Worm (Caenorhabditis elegans) whole organism, L3 larva: Measurements from ENCODE around the gene R05A10.6.

Source experiments
- R02D3.7 ChIP-seq: fragments of 150-350 bp; optimal IDR thresholded peaks from 2 replicates; lab custom pipeline; 2014; ENCODE audit warnings: missing biosample characterization, missing genetic modification characterization
- ZK546.5 ChIP-seq: sonication (generic microtip); optimal IDR thresholded peaks from 2 replicates; lab custom pipeline; 2017; ENCODE audit warnings: missing biosample characterization, missing genetic modification characterization
- aly-2 ChIP-seq: fragments of 150-350 bp; optimal IDR thresholded peaks from 2 replicates; lab custom pipeline; 2014; ENCODE audit warnings: missing biosample characterization, missing genetic modification characterization
- ama-1 ChIP-seq: fragments of 150-350 bp; optimal IDR thresholded peaks from 2 replicates; lab custom pipeline; 2018
- ceh-16 ChIP-seq: sonication (generic microtip); optimal IDR thresholded peaks from 2 replicates; lab custom pipeline; 2017; ENCODE audit warnings: missing biosample characterization, missing genetic modification characterization
- ceh-28 ChIP-seq: fragments of 150-350 bp; optimal IDR thresholded peaks from 2 replicates; lab custom pipeline; 2014; ENCODE audit warnings: missing biosample characterization, missing genetic modification reagents, missing genetic modification characterization
- ceh-82 ChIP-seq: fragments of 150-350 bp; optimal IDR thresholded peaks from 2 replicates; lab custom pipeline; 2014; ENCODE audit warnings: missing biosample characterization, missing genetic modification characterization
- ceh-9 ChIP-seq: sonication (generic microtip); optimal IDR thresholded peaks from 2 replicates; lab custom pipeline; 2018; ENCODE audit warnings: missing biosample characterization, missing genetic modification characterization
- egl-27 ChIP-seq: sonication (generic microtip); optimal IDR thresholded peaks from 4 replicates; lab custom pipeline; 2017; ENCODE audit warnings: missing biosample characterization, missing genetic modification reagents, missing genetic modification characterization
- elt-1 ChIP-seq: fragments of 150-350 bp; optimal IDR thresholded peaks from 2 replicates; lab custom pipeline; 2014; ENCODE audit warnings: missing biosample characterization, missing genetic modification characterization
- elt-2 ChIP-seq: sonication (generic microtip); optimal IDR thresholded peaks from 2 replicates; lab custom pipeline; 2016; ENCODE audit warnings: missing genetic modification reagents, mild to moderate bottlenecking, missing genetic modification characterization, missing compliant biosample characterization
- elt-3 ChIP-seq, 3 experiments: fragments of 150-350 bp in 1 of 3; sonication (generic microtip) in 2 of 3; optimal IDR thresholded peaks; 2 replicates in 2 of 3; 4 replicates in 1 of 3; lab custom pipeline; 2014 to 2017; ENCODE audit warnings: missing biosample characterization in 3 of 3, missing genetic modification characterization in 3 of 3
- eor-1 ChIP-seq, 2 experiments: fragments of 150-350 bp; optimal IDR thresholded peaks; 2 replicates each; lab custom pipeline; 2014 to 2018; ENCODE audit warnings: missing biosample characterization in 2 of 2, missing genetic modification characterization in 2 of 2
- jun-1 ChIP-seq: fragments of 150-350 bp; optimal IDR thresholded peaks from 2 replicates; lab custom pipeline; 2014; ENCODE audit warnings: missing biosample characterization, missing genetic modification reagents, missing genetic modification characterization
- lin-15B ChIP-seq: fragments of 150-350 bp; optimal IDR thresholded peaks from 2 replicates; lab custom pipeline; 2014; ENCODE audit warnings: missing biosample characterization, missing genetic modification characterization
- lin-39 ChIP-seq: fragments of 150-350 bp; optimal IDR thresholded peaks from 2 replicates; lab custom pipeline; 2018; ENCODE audit warnings: missing biosample characterization, missing genetic modification reagents, missing genetic modification characterization
- lsy-12 ChIP-seq: sonication (generic microtip); optimal IDR thresholded peaks from 2 replicates; lab custom pipeline; 2016; ENCODE audit warnings: mild to moderate bottlenecking, missing genetic modification characterization, missing compliant biosample characterization
- mdl-1 ChIP-seq: fragments of 150-350 bp; optimal IDR thresholded peaks from 2 replicates; lab custom pipeline; 2014; ENCODE audit warnings: missing biosample characterization, missing genetic modification characterization
- mml-1 ChIP-seq: fragments of 150-350 bp; sonication (generic microtip); optimal IDR thresholded peaks from 3 replicates; lab custom pipeline; 2014; ENCODE audit warnings: missing biosample characterization, missing genetic modification characterization
- nhr-11 ChIP-seq: fragments of 150-350 bp; optimal IDR thresholded peaks from 2 replicates; lab custom pipeline; 2014; ENCODE audit warnings: missing biosample characterization, missing genetic modification characterization
- nhr-12 ChIP-seq: fragments of 150-350 bp; optimal IDR thresholded peaks from 2 replicates; lab custom pipeline; 2014; ENCODE audit warnings: missing biosample characterization, missing genetic modification characterization
- nhr-25 ChIP-seq: sonication (generic microtip); optimal IDR thresholded peaks from 2 replicates; lab custom pipeline; 2017; ENCODE audit warnings: missing biosample characterization, missing genetic modification characterization
- nhr-28 ChIP-seq: fragments of 150-350 bp; optimal IDR thresholded peaks from 2 replicates; lab custom pipeline; 2014; ENCODE audit warnings: missing biosample characterization, missing genetic modification characterization
- nhr-43 ChIP-seq: sonication (generic microtip); optimal IDR thresholded peaks from 2 replicates; lab custom pipeline; 2016; ENCODE audit warnings: mild to moderate bottlenecking, missing genetic modification characterization, missing compliant biosample characterization; ENCODE audit not compliant: poor library complexity, severe bottlenecking
- nhr-67 ChIP-seq: fragments of 150-350 bp; optimal IDR thresholded peaks from 2 replicates; lab custom pipeline; 2014; ENCODE audit warnings: missing biosample characterization, missing genetic modification characterization
- nhr-77 ChIP-seq: fragments of 150-350 bp; optimal IDR thresholded peaks from 2 replicates; lab custom pipeline; 2014; ENCODE audit warnings: missing biosample characterization, missing genetic modification characterization
- pha-4 ChIP-seq: fragments of 150-350 bp; optimal IDR thresholded peaks from 2 replicates; lab custom pipeline; 2014; ENCODE audit warnings: missing biosample characterization, missing genetic modification reagents, missing genetic modification characterization
- pqm-1 ChIP-seq: fragments of 150-350 bp; optimal IDR thresholded peaks from 2 replicates; lab custom pipeline; 2017; ENCODE audit warnings: missing biosample characterization, missing genetic modification characterization, inconsistent platforms
- sea-2 ChIP-seq: fragments of 150-350 bp; sonication (generic microtip); optimal IDR thresholded peaks from 4 replicates; lab custom pipeline; 2014; ENCODE audit warnings: missing biosample characterization, missing genetic modification reagents, missing genetic modification characterization
- skn-1 ChIP-seq: fragments of 150-350 bp; optimal IDR thresholded peaks from 2 replicates; lab custom pipeline; 2014; ENCODE audit warnings: missing biosample characterization, missing genetic modification characterization
- snpc-4 ChIP-seq: fragments of 150-350 bp; optimal IDR thresholded peaks from 2 replicates; lab custom pipeline; 2014; ENCODE audit warnings: missing biosample characterization, missing genetic modification characterization
- tbx-2 ChIP-seq: sonication (generic microtip); optimal IDR thresholded peaks from 2 replicates; lab custom pipeline; 2016; ENCODE audit warnings: mild to moderate bottlenecking, missing genetic modification characterization, missing compliant biosample characterization
- unc-39 ChIP-seq: sonication (generic microtip); optimal IDR thresholded peaks from 4 replicates; lab custom pipeline; 2017; ENCODE audit warnings: missing biosample characterization, missing genetic modification characterization
- unc-62 ChIP-seq: fragments of 150-350 bp; sonication (generic microtip); optimal IDR thresholded peaks from 4 replicates; lab custom pipeline; 2014; ENCODE audit warnings: missing biosample characterization, missing genetic modification reagents, missing genetic modification characterization
- zag-1 ChIP-seq: fragments of 150-350 bp; optimal IDR thresholded peaks from 2 replicates; lab custom pipeline; 2014; ENCODE audit warnings: missing biosample characterization, missing genetic modification characterization
- ztf-11 ChIP-seq: fragments of 150-350 bp; optimal IDR thresholded peaks from 2 replicates; lab custom pipeline; 2014; ENCODE audit warnings: missing biosample characterization, missing genetic modification characterization

Gene R05A10.6

DNA sequence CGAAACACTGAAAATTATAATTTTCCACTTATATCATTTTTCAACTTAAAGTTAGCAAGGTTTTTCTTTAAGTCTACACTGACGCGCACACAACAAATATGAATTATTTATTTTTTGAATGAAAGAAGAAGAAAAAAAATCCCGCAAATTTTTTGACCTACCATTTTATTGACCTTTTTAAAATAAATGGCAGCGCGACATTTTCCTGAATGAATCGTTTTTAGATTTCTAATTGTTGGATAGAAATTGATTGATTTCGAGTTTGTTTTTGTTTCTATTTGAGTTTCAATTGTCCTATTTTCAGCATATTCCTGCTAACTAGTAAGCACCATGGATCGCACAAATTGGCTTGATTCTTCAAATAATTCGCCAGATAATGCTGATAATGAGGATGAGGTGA, 27.6 kb downstream of the R05A10.6 start, which contains the start of gene K01G12.3:
K01G12.3 (plus strand) TSS at position 301 of the 400 bp plus-strand sequence.
- TF ChIP-seq elt-2 (tag; lab: Kevin White, UChicago) (no peak), sea-2 (GFP tag; lab: Kevin White, UChicago) (no peak), pqm-1 (tag; lab: Kevin White, UChicago) (no peak), ztf-11 (tag; lab: Kevin White, UChicago) (no peak), unc-62 (GFP tag; lab: Kevin White, UChicago) (no peak), nhr-28 (no peak), ceh-82 (tag; lab: Kevin White, UChicago) (no peak), elt-3 (tag; optimal IDR thresholded peaks at IDR 0.05; lab: Kevin White, UChicago) (no peak), pha-4 (tag; lab: Kevin White, UChicago) (no peak), nhr-43 (tag; lab: Kevin White, UChicago) (no peak), nhr-67 (tag; lab: Kevin White, UChicago) (no peak), snpc-4 (no peak), lin-39 (tag; lab: Kevin White, UChicago) (no peak), aly-2 (tag; lab: Kevin White, UChicago) (no peak), ZK546.5 (tag; lab: Kevin White, UChicago) (no peak), nhr-25 (no peak), elt-1 (tag; lab: Kevin White, UChicago) (no peak)

DNA sequence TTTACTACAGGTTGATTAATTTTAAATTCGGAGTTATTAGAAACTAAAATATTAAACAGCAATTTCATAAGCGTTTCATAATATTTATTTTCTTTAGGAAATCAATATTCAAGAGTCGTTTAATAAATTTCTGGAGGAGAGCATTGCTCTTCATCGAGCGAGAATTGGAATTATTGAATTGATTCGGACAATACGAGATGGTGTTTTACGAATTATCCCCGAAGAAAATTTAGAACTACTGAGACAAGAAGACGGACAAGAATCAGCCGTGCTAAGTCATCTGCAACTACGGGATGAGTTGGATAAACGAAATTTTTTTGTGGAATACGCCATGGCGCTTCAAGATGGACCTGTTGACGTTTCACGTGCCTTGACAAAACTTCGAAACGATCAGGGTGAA, 28.7 kb downstream of the R05A10.6 start:
- TF ChIP-seq ceh-28 (tag; lab: Kevin White, UChicago), result no peak
- TF ChIP-seq ceh-82 (tag; lab: Kevin White, UChicago), result no peak
- TF ChIP-seq nhr-25, result no peak
- TF ChIP-seq unc-39 (tag; lab: Kevin White, UChicago), result no peak
- no peak for TF ChIP-seq pha-4 (tag; lab: Kevin White, UChicago)
- TF ChIP-seq elt-1 (tag; lab: Kevin White, UChicago), result no peak
- TF ChIP-seq mdl-1, result no peak
- no peak for TF ChIP-seq nhr-43 (tag; lab: Kevin White, UChicago)

DNA sequence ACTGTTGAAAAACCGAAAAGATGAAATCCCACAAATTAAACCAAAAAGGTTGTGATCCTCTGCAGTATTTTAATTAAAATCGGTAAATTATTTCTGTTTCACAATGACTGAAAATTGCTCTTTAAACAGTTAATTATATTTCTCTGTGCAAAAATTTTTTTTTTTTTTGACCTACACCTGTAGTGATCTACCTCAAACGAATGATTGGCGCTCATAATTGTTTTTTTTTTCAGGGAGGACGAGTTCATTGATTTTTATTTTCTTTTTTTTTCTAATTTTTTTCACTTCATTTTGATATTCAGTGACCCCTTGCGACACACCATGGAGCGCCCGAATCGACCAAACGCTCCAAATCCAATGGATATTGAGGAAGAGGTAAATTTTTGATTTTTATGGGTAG, 30.6 kb downstream of the R05A10.6 start, which contains the start of gene F02H6.2:
F02H6.2 (plus strand) TSS at position 301 of the 400 bp plus-strand sequence.
- TF ChIP-seq lsy-12 (tag; lab: Kevin White, UChicago) (no peak), skn-1 (tag; lab: Kevin White, UChicago) (no peak), nhr-11 (tag; lab: Kevin White, UChicago) (no peak), ceh-16 (tag; lab: Kevin White, UChicago) (no peak), nhr-67 (tag; lab: Kevin White, UChicago) (no peak), ceh-82 (tag; lab: Kevin White, UChicago) (no peak), nhr-28 (no peak), ama-1 (no peak)

DNA sequence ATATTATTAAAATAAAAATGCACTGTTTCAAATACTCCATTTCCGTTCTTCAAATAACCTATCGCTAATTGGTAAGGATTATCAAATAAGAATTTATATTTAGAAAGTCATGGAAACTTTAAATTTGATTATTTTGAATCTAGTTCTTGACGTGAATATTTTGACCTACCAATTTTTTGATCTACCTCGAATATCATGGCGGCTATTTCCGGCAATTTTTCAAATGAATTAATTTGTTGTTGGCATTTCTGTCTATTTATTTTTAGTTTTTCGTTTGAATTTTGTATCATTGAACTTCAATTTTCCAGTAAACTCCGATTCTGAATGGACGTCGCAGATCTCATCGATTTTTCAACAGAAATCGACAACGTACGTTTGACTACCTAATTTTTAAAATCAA, 37.6 kb downstream of the R05A10.6 start, which contains the start of gene F02H6.3:
F02H6.3 (plus strand) TSS at position 266 of the 400 bp plus-strand sequence.
- TF ChIP-seq eor-1 (tag; optimal IDR thresholded peaks at IDR 0.05; lab: Kevin White, UChicago) (no peak), lsy-12 (tag; lab: Kevin White, UChicago) (no peak), elt-1 (tag; lab: Kevin White, UChicago) (no peak), nhr-11 (tag; lab: Kevin White, UChicago) (no peak), skn-1 (tag; lab: Kevin White, UChicago) (no peak), jun-1 (tag; lab: Kevin White, UChicago) (no peak), nhr-12 (no peak), unc-39 (tag; lab: Kevin White, UChicago) (no peak), R02D3.7 (tag; lab: Kevin White, UChicago) (no peak), egl-27 (tag; lab: Kevin White, UChicago) (no peak), tbx-2 (tag; lab: Kevin White, UChicago) (no peak), lin-15B (tag; lab: Kevin White, UChicago) (no peak), zag-1 (tag; lab: Kevin White, UChicago) (no peak), ceh-82 (tag; lab: Kevin White, UChicago) (no peak)

DNA sequence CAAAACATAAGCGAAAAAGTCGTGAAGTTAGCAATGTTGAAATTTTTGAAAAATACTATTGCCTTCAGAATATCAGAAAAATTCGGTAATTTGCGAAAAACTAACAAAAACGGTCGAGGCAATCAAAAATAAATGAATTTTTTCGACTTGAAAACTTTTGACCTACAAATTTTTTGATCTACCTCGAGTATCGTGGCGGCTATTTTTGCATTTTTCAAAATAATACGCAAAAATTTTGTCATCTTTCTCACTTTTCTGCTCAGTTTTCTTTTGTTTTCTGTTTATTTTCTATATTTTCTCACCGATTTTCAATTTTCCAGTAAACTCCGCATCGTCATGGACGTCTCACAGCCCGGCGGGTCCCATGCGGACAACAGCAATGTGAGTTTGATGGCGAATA, 50.2 kb downstream of the R05A10.6 start:
- TF ChIP-seq R02D3.7 (tag; lab: Kevin White, UChicago) (no peak), pqm-1 (tag; lab: Kevin White, UChicago) (no peak), nhr-77 (no peak), nhr-12 (no peak), pha-4 (tag; lab: Kevin White, UChicago) (no peak), unc-62 (GFP tag; lab: Kevin White, UChicago) (no peak), skn-1 (tag; lab: Kevin White, UChicago) (no peak), jun-1 (tag; lab: Kevin White, UChicago) (no peak), ceh-9 (tag; lab: Kevin White, UChicago) (no peak), lsy-12 (tag; lab: Kevin White, UChicago) (no peak), sea-2 (GFP tag; lab: Kevin White, UChicago) (no peak), nhr-11 (tag; lab: Kevin White, UChicago) (no peak), elt-3 (tag; optimal IDR thresholded peaks at IDR 0.05; lab: Kevin White, UChicago) (no peak), nhr-43 (tag; lab: Kevin White, UChicago) (no peak), ceh-82 (tag; lab: Kevin White, UChicago) (no peak), mml-1 (tag; lab: Kevin White, UChicago) (no peak)
